Fruit fly (Drosophila melanogaster) whole organism, prepupa: ENCODE results near the gene CG1750.

Experiments
- CG7368 ChIP-seq: fragments of 200-800 bp; sonication (Bioruptor generic); optimal IDR thresholded peaks from 3 replicates; lab custom pipeline; 2016; ENCODE audit warnings: missing biosample characterization, missing genetic modification characterization
- Gug ChIP-seq: fragments of 200-800 bp; sonication (Bioruptor generic); IDR thresholded peaks from 2 replicates; pipeline ENCODE4 v1.3.6; 2022; ENCODE audit warnings: missing biosample characterization, missing genetic modification characterization

- no peak for TF ChIP-seq CG7368 (GFP tag; lab: Kevin White, UChicago)
- TF ChIP-seq Gug (GFP tag; lab: Robert Waterston, UW), result no peak
Observed at dm6 chr3R:31270783-31271427, 16.2 kb upstream of the CG1750 start.
